Worm (Caenorhabditis elegans) whole organism, L3 larva: ENCODE measurements around the gene ZC449.4.

Source experiments
- ZK546.5 ChIP-seq: sonication (generic microtip); optimal IDR thresholded peaks from 2 replicates; lab custom pipeline; 2017; ENCODE audit warnings: missing biosample characterization, missing genetic modification characterization
- ama-1 ChIP-seq: fragments of 150-350 bp; optimal IDR thresholded peaks from 2 replicates; lab custom pipeline; 2018
- ceh-28 ChIP-seq: fragments of 150-350 bp; optimal IDR thresholded peaks from 2 replicates; lab custom pipeline; 2014; ENCODE audit warnings: missing biosample characterization, missing genetic modification reagents, missing genetic modification characterization
- ceh-9 ChIP-seq: sonication (generic microtip); optimal IDR thresholded peaks from 2 replicates; lab custom pipeline; 2018; ENCODE audit warnings: missing biosample characterization, missing genetic modification characterization
- daf-12 ChIP-seq: fragments of 150-350 bp; optimal IDR thresholded peaks from 2 replicates; lab custom pipeline; 2014; ENCODE audit warnings: missing biosample characterization, missing genetic modification reagents, missing genetic modification characterization
- egl-27 ChIP-seq: sonication (generic microtip); optimal IDR thresholded peaks from 4 replicates; lab custom pipeline; 2017; ENCODE audit warnings: missing biosample characterization, missing genetic modification reagents, missing genetic modification characterization
- egl-5 ChIP-seq: fragments of 150-350 bp; optimal IDR thresholded peaks from 2 replicates; lab custom pipeline; 2017; ENCODE audit warnings: missing biosample characterization, missing genetic modification reagents, missing genetic modification characterization, inconsistent platforms
- elt-1 ChIP-seq: fragments of 150-350 bp; optimal IDR thresholded peaks from 2 replicates; lab custom pipeline; 2014; ENCODE audit warnings: missing biosample characterization, missing genetic modification characterization
- elt-2 ChIP-seq: sonication (generic microtip); optimal IDR thresholded peaks from 2 replicates; lab custom pipeline; 2016; ENCODE audit warnings: missing genetic modification reagents, mild to moderate bottlenecking, missing genetic modification characterization, missing compliant biosample characterization
- eor-1 ChIP-seq, 2 experiments: fragments of 150-350 bp; optimal IDR thresholded peaks; 2 replicates each; lab custom pipeline; 2014 to 2018; ENCODE audit warnings: missing biosample characterization in 2 of 2, missing genetic modification characterization in 2 of 2
- fkh-10 ChIP-seq: sonication (generic microtip); optimal IDR thresholded peaks from 2 replicates; lab custom pipeline; 2017; ENCODE audit warnings: missing biosample characterization, missing genetic modification reagents, missing genetic modification characterization
- fkh-2 ChIP-seq: fragments of 150-350 bp; optimal IDR thresholded peaks from 2 replicates; lab custom pipeline; 2014; ENCODE audit warnings: missing biosample characterization, missing genetic modification reagents, missing genetic modification characterization
- fos-1 ChIP-seq: fragments of 150-350 bp; optimal IDR thresholded peaks from 2 replicates; lab custom pipeline; 2014; ENCODE audit warnings: missing biosample characterization, missing genetic modification characterization
- jun-1 ChIP-seq: fragments of 150-350 bp; optimal IDR thresholded peaks from 2 replicates; lab custom pipeline; 2014; ENCODE audit warnings: missing biosample characterization, missing genetic modification reagents, missing genetic modification characterization
- lin-15B ChIP-seq: fragments of 150-350 bp; optimal IDR thresholded peaks from 2 replicates; lab custom pipeline; 2014; ENCODE audit warnings: missing biosample characterization, missing genetic modification characterization
- lin-39 ChIP-seq: fragments of 150-350 bp; optimal IDR thresholded peaks from 2 replicates; lab custom pipeline; 2018; ENCODE audit warnings: missing biosample characterization, missing genetic modification reagents, missing genetic modification characterization
- lsy-12 ChIP-seq: sonication (generic microtip); optimal IDR thresholded peaks from 2 replicates; lab custom pipeline; 2016; ENCODE audit warnings: mild to moderate bottlenecking, missing genetic modification characterization, missing compliant biosample characterization
- mdl-1 ChIP-seq: fragments of 150-350 bp; optimal IDR thresholded peaks from 2 replicates; lab custom pipeline; 2014; ENCODE audit warnings: missing biosample characterization, missing genetic modification characterization
- mml-1 ChIP-seq: fragments of 150-350 bp; sonication (generic microtip); optimal IDR thresholded peaks from 3 replicates; lab custom pipeline; 2014; ENCODE audit warnings: missing biosample characterization, missing genetic modification characterization
- nfya-1 ChIP-seq: sonication (generic microtip); optimal IDR thresholded peaks from 2 replicates; lab custom pipeline; 2017; ENCODE audit warnings: missing genetic modification characterization, mild to moderate bottlenecking, missing compliant biosample characterization, antibody characterized with exemption, moderate library complexity; ENCODE audit not compliant: insufficient read depth
- nhr-11 ChIP-seq: fragments of 150-350 bp; optimal IDR thresholded peaks from 2 replicates; lab custom pipeline; 2014; ENCODE audit warnings: missing biosample characterization, missing genetic modification characterization
- nhr-23 ChIP-seq: fragments of 150-350 bp; optimal IDR thresholded peaks from 2 replicates; lab custom pipeline; 2014; ENCODE audit warnings: missing biosample characterization, missing genetic modification reagents, missing genetic modification characterization
- nhr-25 ChIP-seq: sonication (generic microtip); optimal IDR thresholded peaks from 2 replicates; lab custom pipeline; 2017; ENCODE audit warnings: missing biosample characterization, missing genetic modification characterization
- nhr-28 ChIP-seq: fragments of 150-350 bp; optimal IDR thresholded peaks from 2 replicates; lab custom pipeline; 2014; ENCODE audit warnings: missing biosample characterization, missing genetic modification characterization
- nhr-43 ChIP-seq: sonication (generic microtip); optimal IDR thresholded peaks from 2 replicates; lab custom pipeline; 2016; ENCODE audit warnings: mild to moderate bottlenecking, missing genetic modification characterization, missing compliant biosample characterization; ENCODE audit not compliant: poor library complexity, severe bottlenecking
- nhr-67 ChIP-seq: fragments of 150-350 bp; optimal IDR thresholded peaks from 2 replicates; lab custom pipeline; 2014; ENCODE audit warnings: missing biosample characterization, missing genetic modification characterization
- nhr-76 ChIP-seq: fragments of 150-350 bp; sonication (generic microtip); optimal IDR thresholded peaks from 5 replicates; lab custom pipeline; 2014; ENCODE audit warnings: missing biosample characterization, missing genetic modification characterization
- nhr-77 ChIP-seq: fragments of 150-350 bp; optimal IDR thresholded peaks from 2 replicates; lab custom pipeline; 2014; ENCODE audit warnings: missing biosample characterization, missing genetic modification characterization
- pha-4 ChIP-seq: fragments of 150-350 bp; optimal IDR thresholded peaks from 2 replicates; lab custom pipeline; 2014; ENCODE audit warnings: missing biosample characterization, missing genetic modification reagents, missing genetic modification characterization
- pqm-1 ChIP-seq: fragments of 150-350 bp; optimal IDR thresholded peaks from 2 replicates; lab custom pipeline; 2017; ENCODE audit warnings: missing biosample characterization, missing genetic modification characterization, inconsistent platforms
- skn-1 ChIP-seq: fragments of 150-350 bp; optimal IDR thresholded peaks from 2 replicates; lab custom pipeline; 2014; ENCODE audit warnings: missing biosample characterization, missing genetic modification characterization
- unc-39 ChIP-seq: sonication (generic microtip); optimal IDR thresholded peaks from 4 replicates; lab custom pipeline; 2017; ENCODE audit warnings: missing biosample characterization, missing genetic modification characterization
- unc-62 ChIP-seq: fragments of 150-350 bp; sonication (generic microtip); optimal IDR thresholded peaks from 4 replicates; lab custom pipeline; 2014; ENCODE audit warnings: missing biosample characterization, missing genetic modification reagents, missing genetic modification characterization
- zag-1 ChIP-seq: fragments of 150-350 bp; optimal IDR thresholded peaks from 2 replicates; lab custom pipeline; 2014; ENCODE audit warnings: missing biosample characterization, missing genetic modification characterization
- ztf-11 ChIP-seq: fragments of 150-350 bp; optimal IDR thresholded peaks from 2 replicates; lab custom pipeline; 2014; ENCODE audit warnings: missing biosample characterization, missing genetic modification characterization
- ztf-4 ChIP-seq: fragments of 150-350 bp; optimal IDR thresholded peaks from 2 replicates; lab custom pipeline; 2014; ENCODE audit warnings: missing biosample characterization, missing genetic modification characterization

The ZC449.4 gene

DNA sequence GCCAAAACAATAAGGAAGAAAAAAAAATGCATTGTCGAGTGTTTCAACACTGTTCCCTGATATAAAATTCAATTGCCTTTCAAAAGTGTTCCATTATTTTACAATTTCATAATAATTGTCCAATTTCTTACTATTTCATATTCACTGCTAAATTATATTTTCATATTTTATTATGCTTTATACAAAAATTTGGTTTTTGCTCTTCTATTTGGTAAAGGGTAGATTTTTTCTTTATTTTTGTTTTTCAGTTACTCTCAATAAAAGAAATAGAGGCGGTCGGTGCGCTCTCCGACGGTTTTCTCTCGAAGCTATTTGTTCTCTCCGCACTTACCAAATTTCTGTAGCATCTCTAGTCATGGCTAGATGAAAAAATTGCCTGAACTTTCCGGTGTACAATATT lies 16.2 kb downstream of the ZC449.4 start, which contains the start of gene sek-3:
Gene sek-3, plus strand, starts transcription at position 301 of the 400 bp plus-strand sequence.
- TF ChIP-seq mdl-1 (tag; lab: Kevin White, UChicago) (no peak), nhr-28 (tag; lab: Kevin White, UChicago) (no peak)

ce11 chrX:5015775-5016174 lies 18.0 kb downstream of the ZC449.4 start, which contains the start of gene ZC449.8:
TSS of gene ZC449.8 (plus strand) at chrX:5016075.
- TF ChIP-seq zag-1 (tag; lab: Kevin White, UChicago) (no peak), nhr-23 (tag; lab: Kevin White, UChicago) (no peak), mml-1 (tag; lab: Kevin White, UChicago) (no peak), eor-1 (tag; optimal IDR thresholded peaks at IDR 0.05; lab: Kevin White, UChicago) (no peak), ztf-11 (tag; lab: Kevin White, UChicago) (no peak), fkh-2 (tag; lab: Kevin White, UChicago) (no peak), ceh-28 (tag; lab: Kevin White, UChicago) (no peak), nhr-67 (no peak), elt-1 (no peak), nhr-43 (no peak), ama-1 (no peak), nhr-76 (tag; lab: Kevin White, UChicago) (no peak), fos-1 (tag; lab: Kevin White, UChicago) (no peak)
- TF ChIP-seq, all 47 proteins: peak for 0

DNA sequence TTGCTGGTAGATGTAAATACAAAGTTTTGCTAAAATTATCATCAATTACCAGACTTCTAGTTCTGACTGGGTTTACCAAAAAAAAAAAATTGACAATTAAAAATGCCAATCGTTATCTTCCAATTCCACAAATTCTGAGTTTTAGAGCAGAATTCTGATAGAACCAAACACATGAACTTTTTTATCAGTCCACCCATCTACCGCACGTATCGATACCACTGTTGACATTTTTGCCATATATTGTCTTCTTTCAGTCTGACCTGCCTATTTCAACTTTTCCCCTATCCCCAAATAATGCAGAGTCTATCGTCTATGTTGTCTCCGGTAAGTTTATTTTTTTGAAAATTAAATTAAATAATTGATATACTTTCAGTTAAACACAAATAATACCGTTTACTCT lies 19.9 kb downstream of the ZC449.4 start, which contains the start of gene ZC449.7:
Gene ZC449.7, plus strand, starts transcription at position 249 of the 400 bp plus-strand sequence.
- TF ChIP-seq elt-2 (tag; lab: Kevin White, UChicago) (peak; percentile 51), mml-1 (tag; lab: Kevin White, UChicago) (no peak), ama-1 (no peak), fkh-10 (GFP tag; lab: Kevin White, UChicago) (no peak), lin-39 (no peak), pha-4 (tag; lab: Kevin White, UChicago) (peak; percentile 10), unc-39 (tag; lab: Kevin White, UChicago) (no peak), lin-15B (no peak), elt-1 (no peak), nhr-25 (tag; lab: Kevin White, UChicago) (no peak), nhr-76 (tag; lab: Kevin White, UChicago) (no peak)
- TF ChIP-seq, all 47 proteins: peak for 2

DNA sequence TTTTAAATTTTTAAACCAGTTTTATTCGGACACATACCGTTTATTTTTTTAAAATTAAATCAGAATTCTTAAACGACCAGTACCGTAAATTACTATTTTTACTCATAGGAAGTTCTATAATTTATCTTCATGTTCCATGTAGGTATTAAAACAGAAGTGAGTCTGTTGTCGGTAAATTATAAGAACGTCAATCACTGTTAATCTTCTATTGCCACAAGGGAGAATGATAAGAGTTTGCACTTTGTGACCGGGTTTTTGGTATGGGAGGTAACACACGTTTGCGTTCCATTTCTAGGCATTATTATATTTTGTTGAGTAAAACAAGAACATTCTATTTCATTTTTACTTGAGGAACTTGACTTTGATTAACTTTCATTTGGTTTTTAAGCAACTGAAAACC lies 24.8 kb downstream of the ZC449.4 start, which contains the start of gene hsd-3:
Gene hsd-3, plus strand, starts transcription at position 301 of the 400 bp plus-strand sequence.
- TF ChIP-seq elt-1 (no peak), ZK546.5 (tag; lab: Kevin White, UChicago) (no peak), skn-1 (tag; lab: Kevin White, UChicago) (no peak), lsy-12 (tag; lab: Kevin White, UChicago) (no peak), ztf-4 (tag; lab: Kevin White, UChicago) (no peak), pqm-1 (no peak), nhr-43 (no peak), nhr-67 (no peak), pha-4 (tag; lab: Kevin White, UChicago) (no peak), ceh-9 (no peak), mml-1 (tag; lab: Kevin White, UChicago) (no peak), nhr-11 (tag; lab: Kevin White, UChicago) (no peak), nfya-1 (tag; lab: Kevin White, UChicago) (no peak), fkh-2 (tag; lab: Kevin White, UChicago) (no peak), unc-62 (GFP tag; lab: Kevin White, UChicago) (no peak), nhr-77 (no peak), daf-12 (tag; lab: Kevin White, UChicago) (no peak), egl-5 (tag; lab: Kevin White, UChicago) (no peak)

ce11 chrX:5006972-5007371 lies 26.8 kb downstream of the ZC449.4 start:
- TF ChIP-seq ceh-28 (tag; lab: Kevin White, UChicago) (no peak), elt-2 (tag; lab: Kevin White, UChicago) (peak; percentile 64), ztf-4 (tag; lab: Kevin White, UChicago) (no peak), jun-1 (tag; lab: Kevin White, UChicago) (no peak), mdl-1 (tag; lab: Kevin White, UChicago) (no peak), pha-4 (tag; lab: Kevin White, UChicago) (peak; percentile 14), egl-27 (tag; lab: Kevin White, UChicago) (no peak), nhr-11 (tag; lab: Kevin White, UChicago) (no peak), lsy-12 (tag; lab: Kevin White, UChicago) (no peak), nhr-67 (no peak)
